Fruit fly (Drosophila melanogaster) whole organism, embryonic: ENCODE measurements around the gene CG7329.

Experiments
- Awh ChIP-seq: fragments of 200-800 bp; sonication (Bioruptor generic); IDR thresholded peaks from 2 replicates; pipeline ENCODE4, ENCODE4 v1.3.6; 2022; ENCODE audit warnings: missing biosample characterization, missing genetic modification characterization
- B-H2 ChIP-seq: fragments of 200-800 bp; sonication (Bioruptor generic); optimal IDR thresholded peaks from 2 replicates; lab custom pipeline; 2018; ENCODE audit warnings: missing biosample characterization, mild to moderate bottlenecking, missing genetic modification characterization
- CG10462 ChIP-seq: fragments of 200-800 bp; sonication (Bioruptor generic); optimal IDR thresholded peaks from 2 replicates; lab custom pipeline; 2016; ENCODE audit warnings: missing biosample characterization, missing genetic modification characterization
- CG10565 ChIP-seq: fragments of 200-800 bp; sonication (Bioruptor generic); optimal IDR thresholded peaks from 3 replicates; lab custom pipeline; 2016; ENCODE audit warnings: missing biosample characterization, mild to moderate bottlenecking, missing genetic modification characterization
- CG12236 ChIP-seq: fragments of 200-800 bp; sonication (Bioruptor generic); optimal IDR thresholded peaks from 2 replicates; lab custom pipeline; 2016; ENCODE audit warnings: missing biosample characterization, missing genetic modification characterization
- CG13424 ChIP-seq: fragments of 200-800 bp; sonication (Bioruptor generic); optimal IDR thresholded peaks from 2 replicates; lab custom pipeline; 2019; ENCODE audit warnings: missing biosample characterization, mild to moderate bottlenecking, missing genetic modification characterization, moderate library complexity
- NFAT ChIP-seq: fragments of 200-800 bp; sonication (Bioruptor generic); IDR thresholded peaks from 2 replicates; pipeline ENCODE4 v1.3.6; 2022; ENCODE audit warnings: missing biosample characterization, missing genetic modification characterization
- TFAM ChIP-seq: fragments of 200-800 bp; sonication (Bioruptor generic); optimal IDR thresholded peaks from 2 replicates; lab custom pipeline; 2017; ENCODE audit warnings: missing biosample characterization, missing genetic modification characterization, inconsistent platforms
- br ChIP-seq: fragments of >200 bp; optimal IDR thresholded peaks from 2 replicates; lab custom pipeline; 2017
- esg ChIP-seq: fragments of 200-800 bp; sonication (Bioruptor generic); conservative IDR thresholded peaks from 2 replicates; pipeline ENCODE4 v1.3.6; 2022; ENCODE audit warnings: missing biosample characterization, missing genetic modification characterization
- gfzf ChIP-seq: fragments of 200-800 bp; sonication (Bioruptor generic); optimal IDR thresholded peaks from 2 replicates; lab custom pipeline; 2016; ENCODE audit warnings: missing biosample characterization, mild to moderate bottlenecking, missing genetic modification characterization, moderate library complexity
- hth ChIP-seq: fragments of >200 bp; optimal IDR thresholded peaks from 2 replicates; lab custom pipeline; 2017; ENCODE audit warnings: inconsistent platforms
- sna ChIP-seq: fragments of 200-800 bp; sonication (Bioruptor generic); IDR thresholded peaks from 2 replicates; pipeline ENCODE4 v1.3.6; 2022; ENCODE audit warnings: missing biosample characterization, missing genetic modification characterization; ENCODE audit not compliant: partially characterized antibody

dm6 chr2L:10657981-10658380 lies 19.7 kb upstream of the CG7329 start, which contains the start of gene CG45690:
- no peak for TF ChIP-seq sna (GFP tag; lab: Robert Waterston, UW)
- no peak for TF ChIP-seq B-H2
- no peak for TF ChIP-seq CG10462 (GFP tag; lab: Kevin White, UChicago)
- no peak for TF ChIP-seq hth (lab: Kevin White, UChicago)
- no peak for TF ChIP-seq esg (GFP tag; lab: Robert Waterston, UW)
- TF ChIP-seq CG10565 = no peak
- no peak for TF ChIP-seq CG13424 (tag; lab: Kevin White, UChicago)
- TF ChIP-seq NFAT = no peak
- TF ChIP-seq TFAM (GFP tag; lab: Kevin White, UChicago) = no peak
- TF ChIP-seq gfzf (GFP tag; lab: Kevin White, UChicago) = no peak
- no peak for TF ChIP-seq CG12236 (GFP tag; lab: Kevin White, UChicago)
- TF ChIP-seq br (lab: Kevin White, UChicago) = no peak
- no peak for TF ChIP-seq Awh (GFP tag; lab: Robert Waterston, UW)
